Fruit fly (Drosophila melanogaster): ENCODE results near the gene CG4789.
A peak's percentile ranks its signal among the peaks of the same experiment; 100 is the strongest.

CG4789 gene

dm6 chrX:16833097-16833496 is 32.4 kb downstream of the CG4789 start (continued):
- TF ChIP-seq Hr3 (GFP tag; optimal IDR thresholded peaks at IDR 0.05), result peak; percentile 79
- peak; percentile 84 for TF ChIP-seq gem (tag; optimal IDR thresholded peaks at IDR 0.05)
- TF ChIP-seq Hand (GFP tag; optimal IDR thresholded peaks at IDR 0.05), result no peak

dm6 chrX:16834259-16834658 is 33.5 kb downstream of the CG4789 start:
- TF ChIP-seq CG6683 (GFP tag; optimal IDR thresholded peaks at IDR 0.05) (no peak), CG6254 (GFP tag; optimal IDR thresholded peaks at IDR 0.05) (no peak), Blimp-1 (GFP tag; optimal IDR thresholded peaks at IDR 0.05) (peak; percentile 28), CG9817 (tag; optimal IDR thresholded peaks at IDR 0.05) (peak; percentile 48), chn (GFP tag; optimal IDR thresholded peaks at IDR 0.05) (peak; percentile 42), grau (tag; optimal IDR thresholded peaks at IDR 0.05) (peak; percentile 69), Poxn (GFP tag; IDR thresholded peaks at IDR 0.05) (no peak), chinmo (GFP tag; IDR thresholded peaks at IDR 0.05; ENCODE audit: partially characterized antibody) (no peak), dm (GFP tag; optimal IDR thresholded peaks at IDR 0.05) (no peak), CG10366 (GFP tag; IDR thresholded peaks at IDR 0.05) (no peak), nau (GFP tag; optimal IDR thresholded peaks at IDR 0.05) (no peak), pros (GFP tag; optimal IDR thresholded peaks at IDR 0.05) (no peak), Lpt (GFP tag; optimal IDR thresholded peaks at IDR 0.05) (no peak), Max (GFP tag; optimal IDR thresholded peaks at IDR 0.05) (no peak), Hr78 (GFP tag; optimal IDR thresholded peaks at IDR 0.05) (peak in 1 of 2 experiments; percentile 40), ken (GFP tag; IDR thresholded peaks at IDR 0.05) (no peak), ERR (GFP tag; optimal IDR thresholded peaks at IDR 0.05) (no peak), CG32532 (GFP tag; IDR thresholded peaks at IDR 0.05) (peak; percentile 37; the same call in 1 of the 2 replicates), CG15073 (GFP tag; optimal IDR thresholded peaks at IDR 0.05) (no peak), BtbVII (GFP tag; optimal IDR thresholded peaks at IDR 0.05) (no peak), CG10462 (GFP tag; optimal IDR thresholded peaks at IDR 0.05) (no peak), CG17186 (GFP tag; optimal IDR thresholded peaks at IDR 0.05) (no peak), dmrt11E (tag; optimal IDR thresholded peaks at IDR 0.05) (no peak), CG8388 (GFP tag; optimal IDR thresholded peaks at IDR 0.05) (no peak), HHEX (GFP tag; optimal IDR thresholded peaks at IDR 0.05) (no peak), CG13296 (GFP tag; optimal IDR thresholded peaks at IDR 0.05) (no peak), CG3847 (GFP tag; IDR thresholded peaks at IDR 0.05) (peak; percentile 24; the same call in 1 of the 2 replicates), wek (GFP tag; optimal IDR thresholded peaks at IDR 0.05) (no peak), ara (GFP tag; IDR thresholded peaks at IDR 0.05) (no peak), Dad (GFP tag; optimal IDR thresholded peaks at IDR 0.05) (no peak), mld (GFP tag; IDR thresholded peaks at IDR 0.05; ENCODE audit: partially characterized antibody) (no peak), CG18599 (GFP tag; optimal IDR thresholded peaks at IDR 0.05) (peak; percentile 13), CG17359 (tag; optimal IDR thresholded peaks at IDR 0.05) (peak; percentile 13), zen2 (GFP tag; IDR thresholded peaks at IDR 0.05; ENCODE audit: partially characterized antibody) (no peak), toy (GFP tag; IDR thresholded peaks at IDR 0.05) (no peak), CG4617 (GFP tag; optimal IDR thresholded peaks at IDR 0.05; ENCODE audit: borderline replicate concordance) (no peak), Scr (GFP tag; IDR thresholded peaks at IDR 0.05; ENCODE audit: partially characterized antibody) (no peak), tgo (GFP tag; IDR thresholded peaks at IDR 0.05) (peak; percentile 56), CG14860 (GFP tag; IDR thresholded peaks at IDR 0.05; ENCODE audit: partially characterized antibody) (no peak), CG15601 (tag; optimal IDR thresholded peaks at IDR 0.05) (no peak), Atf-2 (GFP tag; optimal IDR thresholded peaks at IDR 0.05) (peak; percentile 18), MTF-1 (GFP tag; optimal IDR thresholded peaks at IDR 0.05; ENCODE audit: borderline replicate concordance) (no peak), E2f1 (GFP tag; IDR thresholded peaks at IDR 0.05) (no peak), ind (GFP tag; optimal IDR thresholded peaks at IDR 0.05) (no peak)

Measured in whole organism, embryonic.